Worm (Caenorhabditis elegans) whole organism, midembryonic: ENCODE results near the gene unc-104.

Experiments used
- cog-1 ChIP-seq: sonication (generic microtip); optimal IDR thresholded peaks from 2 replicates; lab custom pipeline; 2016; ENCODE audit warnings: missing genetic modification characterization, missing compliant biosample characterization
- flt-1 ChIP-seq: fragments of 200-800 bp; sonication (Bioruptor generic); IDR thresholded peaks from 2 replicates; pipeline ENCODE4 v1.3.6; 2022; ENCODE audit warnings: missing genetic modification characterization, missing compliant biosample characterization
- klf-2 ChIP-seq: fragments of 200-800 bp; sonication (Bioruptor generic); conservative IDR thresholded peaks from 2 replicates; pipeline ENCODE4 v1.3.6; 2022; ENCODE audit warnings: missing genetic modification reagents, missing genetic modification characterization, missing compliant biosample characterization
- med-1 ChIP-seq: sonication (generic microtip); optimal IDR thresholded peaks from 2 replicates; lab custom pipeline; 2017; ENCODE audit warnings: missing genetic modification characterization, mild to moderate bottlenecking, missing compliant biosample characterization, antibody characterized with exemption, missing genetic modification reagents; ENCODE audit not compliant: insufficient read depth
- ref-1 ChIP-seq: fragments of 200-800 bp; sonication (Bioruptor generic); conservative IDR thresholded peaks from 2 replicates; pipeline ENCODE4 v1.3.6; 2022; ENCODE audit warnings: missing genetic modification reagents, missing genetic modification characterization, missing compliant biosample characterization
- tab-1 ChIP-seq: fragments of 200-800 bp; sonication (Bioruptor generic); IDR thresholded peaks from 2 replicates; pipeline ENCODE4 v1.3.6; 2022; ENCODE audit warnings: missing genetic modification characterization, missing compliant biosample characterization
- ztf-23 ChIP-seq: fragments of 200-800 bp; sonication (Bioruptor generic); IDR thresholded peaks from 2 replicates; pipeline ENCODE4 v1.3.6; 2022; ENCODE audit warnings: missing genetic modification reagents, missing genetic modification characterization, missing compliant biosample characterization
- ztf-29 ChIP-seq: fragments of 200-800 bp; sonication (Bioruptor generic); IDR thresholded peaks from 2 replicates; pipeline ENCODE4 v1.3.6; 2022; ENCODE audit warnings: missing genetic modification reagents, missing genetic modification characterization, missing compliant biosample characterization

- TF ChIP-seq tab-1 (GFP tag; lab: Robert Waterston, UW), result no peak
- no peak for TF ChIP-seq flt-1 (GFP tag; lab: Robert Waterston, UW)
- no peak for TF ChIP-seq klf-2 (GFP tag; lab: Robert Waterston, UW)
- TF ChIP-seq med-1 (GFP tag; lab: Kevin White, UChicago), result no peak
- TF ChIP-seq cog-1 (tag; lab: Kevin White, UChicago), result no peak
- TF ChIP-seq ztf-29 (GFP tag; lab: Robert Waterston, UW), result no peak
- TF ChIP-seq ref-1 (GFP tag; lab: Robert Waterston, UW), result no peak
- TF ChIP-seq ztf-23, result no peak
These were observed 4.9 kb upstream of the unc-104 start, which contains the start of gene C15F1.1 for ce11 chrII:6989830-6990287.
